Fruit fly (Drosophila melanogaster) whole organism: ENCODE data around the gene RpS21.

Experiments used
- pan ChIP-seq: fragments of >200 bp; optimal IDR thresholded peaks from 2 replicates; lab custom pipeline; 2017
- usp ChIP-seq: fragments of >200 bp; optimal IDR thresholded peaks from 2 replicates; lab custom pipeline; 2017; ENCODE audit warnings: missing biosample characterization, missing genetic modification characterization, mixed read lengths

DNA sequence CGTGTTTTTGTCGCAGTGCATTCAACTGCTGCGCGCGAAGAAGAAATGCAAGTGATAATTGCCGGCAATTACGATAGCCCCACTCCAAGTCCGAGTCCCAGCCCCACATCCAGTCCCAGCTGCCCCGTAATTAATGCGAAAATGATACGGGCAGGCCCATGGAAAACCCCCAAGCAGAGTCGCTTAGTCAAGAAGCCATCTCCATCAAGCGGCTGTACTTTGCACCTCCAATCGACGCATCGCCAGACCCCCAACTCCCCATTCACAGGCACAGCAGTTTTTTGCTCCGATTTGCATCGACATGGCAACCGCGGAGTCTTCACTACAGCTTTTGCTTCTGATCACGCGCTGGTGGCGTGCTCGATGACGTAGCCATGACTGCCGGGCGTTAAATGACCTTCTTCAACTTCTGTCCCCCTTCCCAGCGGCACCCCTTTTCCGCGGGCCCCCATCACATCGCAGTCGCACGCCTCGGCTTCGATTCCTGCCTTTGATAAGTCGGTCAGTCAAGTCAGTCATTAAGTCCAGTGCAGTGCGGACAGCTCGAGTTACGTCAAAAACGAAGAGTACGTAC lies 49.6 kb upstream of the RpS21 start:
- TF ChIP-seq pan (lab: Kevin White, UChicago) = no peak
- no peak for TF ChIP-seq usp (GFP tag; lab: Kevin White, UChicago)
